Worm (Caenorhabditis elegans) whole organism, L1 larva: Measurements from ENCODE around the gene C54D10.3.

ENCODE experiments used
- F16B12.6 ChIP-seq: fragments of 150-350 bp; optimal IDR thresholded peaks from 2 replicates; lab custom pipeline; 2014; ENCODE audit warnings: missing biosample characterization, missing genetic modification characterization
- aha-1 ChIP-seq: fragments of 150-350 bp; optimal IDR thresholded peaks from 2 replicates; lab custom pipeline; 2014; ENCODE audit warnings: missing biosample characterization, missing genetic modification characterization
- aly-2 ChIP-seq: fragments of 150-350 bp; optimal IDR thresholded peaks from 2 replicates; lab custom pipeline; 2014; ENCODE audit warnings: missing biosample characterization, missing genetic modification characterization
- blmp-1 ChIP-seq: fragments of 150-350 bp; optimal IDR thresholded peaks from 2 replicates; lab custom pipeline; 2014; ENCODE audit warnings: missing biosample characterization, missing genetic modification characterization
- ceh-63 ChIP-seq: fragments of 200-800 bp; sonication (Bioruptor generic); optimal IDR thresholded peaks from 2 replicates; lab custom pipeline; 2018; ENCODE audit warnings: mild to moderate bottlenecking, missing genetic modification characterization, missing compliant biosample characterization
- ceh-88 ChIP-seq: fragments of 200-800 bp; sonication (Bioruptor generic); IDR thresholded peaks from 2 replicates; pipeline ENCODE4 v1.3.6; 2022; ENCODE audit warnings: missing genetic modification characterization, missing compliant biosample characterization
- ces-1 ChIP-seq: fragments of 150-350 bp; optimal IDR thresholded peaks from 2 replicates; lab custom pipeline; 2014; ENCODE audit warnings: missing biosample characterization, missing genetic modification reagents, missing genetic modification characterization
- dsc-1 ChIP-seq: sonication (generic microtip); optimal IDR thresholded peaks from 2 replicates; lab custom pipeline; 2016; ENCODE audit warnings: mild to moderate bottlenecking, missing genetic modification characterization, missing compliant biosample characterization
- efl-1 ChIP-seq, 4 experiments: fragments of 150-350 bp; optimal IDR thresholded peaks in 3 of 4; peaks in 1 of 4; 1 replicate in 1 of 4; 2 replicates in 3 of 4; lab custom pipeline; 2014; ENCODE audit warnings: missing biosample characterization in 2 of 4, missing genetic modification characterization in 2 of 4, missing genetic modification reagents in 2 of 4
- egl-27 ChIP-seq, 2 experiments: fragments of 150-350 bp in 1 of 2; sonication (generic microtip); optimal IDR thresholded peaks; 3 replicates each; lab custom pipeline; 2017 to 2018; ENCODE audit warnings: missing biosample characterization in 2 of 2, missing genetic modification characterization in 2 of 2, missing genetic modification reagents in 2 of 2
- elt-3 ChIP-seq, 6 experiments: fragments of 150-350 bp in 1 of 6; sonication (generic microtip); optimal IDR thresholded peaks; 2 replicates each; lab custom pipeline; 2017 to 2018; ENCODE audit warnings: missing biosample characterization in 6 of 6, missing genetic modification characterization in 6 of 6, inconsistent platforms in 1 of 6
- fkh-10 ChIP-seq: sonication (generic microtip); optimal IDR thresholded peaks from 2 replicates; lab custom pipeline; 2017; ENCODE audit warnings: missing biosample characterization, missing genetic modification reagents, missing genetic modification characterization
- fkh-4 ChIP-seq: sonication (generic microtip); optimal IDR thresholded peaks from 2 replicates; lab custom pipeline; 2016; ENCODE audit warnings: missing compliant biosample characterization, missing genetic modification characterization, borderline replicate concordance
- fkh-8 ChIP-seq: sonication (generic microtip); optimal IDR thresholded peaks from 2 replicates; lab custom pipeline; 2016; ENCODE audit warnings: mild to moderate bottlenecking, missing genetic modification characterization, missing compliant biosample characterization
- fos-1 ChIP-seq: fragments of 150-350 bp; optimal IDR thresholded peaks from 2 replicates; lab custom pipeline; 2014; ENCODE audit warnings: missing biosample characterization, missing genetic modification characterization
- grh-1 ChIP-seq: fragments of 200-800 bp; sonication (Bioruptor generic); IDR thresholded peaks from 2 replicates; pipeline ENCODE4 v1.3.6; 2022; ENCODE audit warnings: missing genetic modification reagents, missing genetic modification characterization, missing compliant biosample characterization
- hlh-17 ChIP-seq: fragments of 200-800 bp; sonication (Bioruptor generic); optimal IDR thresholded peaks from 2 replicates; lab custom pipeline; 2018; ENCODE audit warnings: missing genetic modification characterization, mild to moderate bottlenecking, missing compliant biosample characterization, moderate library complexity, borderline replicate concordance
- irx-1 ChIP-seq: sonication (generic microtip); optimal IDR thresholded peaks from 2 replicates; lab custom pipeline; 2016; ENCODE audit warnings: missing genetic modification characterization, missing compliant biosample characterization
- lin-14 ChIP-seq: fragments of 200-800 bp; sonication (Bioruptor generic); optimal IDR thresholded peaks from 2 replicates; lab custom pipeline; 2018; ENCODE audit warnings: mild to moderate bottlenecking, missing genetic modification characterization, moderate library complexity, missing compliant biosample characterization
- lin-15B ChIP-seq: fragments of 150-350 bp; sonication (generic microtip); optimal IDR thresholded peaks from 3 replicates; lab custom pipeline; 2014; ENCODE audit warnings: missing biosample characterization, missing genetic modification characterization
- lin-35 ChIP-seq, 2 experiments: fragments of 150-350 bp; optimal IDR thresholded peaks; 2 replicates each; lab custom pipeline; 2014; ENCODE audit warnings: missing biosample characterization in 2 of 2, missing genetic modification characterization in 2 of 2, missing genetic modification reagents in 2 of 2
- lin-39 ChIP-seq: fragments of 150-350 bp; optimal IDR thresholded peaks from 2 replicates; lab custom pipeline; 2014; ENCODE audit warnings: missing biosample characterization, missing genetic modification reagents, missing genetic modification characterization
- lir-3 ChIP-seq: sonication (generic microtip); optimal IDR thresholded peaks from 2 replicates; lab custom pipeline; 2016; ENCODE audit warnings: mild to moderate bottlenecking, missing genetic modification characterization, moderate library complexity, missing compliant biosample characterization; ENCODE audit not compliant: poor library complexity
- mab-9 ChIP-seq: fragments of 200-800 bp; sonication (Bioruptor generic); IDR thresholded peaks from 2 replicates; pipeline ENCODE4 v1.3.6; 2022; ENCODE audit warnings: missing genetic modification reagents, missing genetic modification characterization, missing compliant biosample characterization
- mdl-1 ChIP-seq, 2 experiments: fragments of 150-350 bp; optimal IDR thresholded peaks; 2 replicates each; lab custom pipeline; 2014 to 2017; ENCODE audit warnings: missing biosample characterization in 2 of 2, missing genetic modification characterization in 2 of 2, inconsistent platforms in 1 of 2
- mep-1 ChIP-seq: fragments of 150-350 bp; optimal IDR thresholded peaks from 2 replicates; lab custom pipeline; 2014; ENCODE audit warnings: missing biosample characterization, missing genetic modification characterization
- nhr-19 ChIP-seq: fragments of 200-800 bp; sonication (Bioruptor generic); conservative IDR thresholded peaks from 2 replicates; pipeline ENCODE4 v1.3.6; 2022; ENCODE audit warnings: missing genetic modification characterization, missing compliant biosample characterization
- nhr-20 ChIP-seq: sonication (generic microtip); optimal IDR thresholded peaks from 2 replicates; lab custom pipeline; 2016; ENCODE audit warnings: mild to moderate bottlenecking, missing genetic modification characterization, missing compliant biosample characterization
- nhr-28 ChIP-seq: fragments of 150-350 bp; optimal IDR thresholded peaks from 2 replicates; lab custom pipeline; 2014; ENCODE audit warnings: missing biosample characterization, missing genetic modification characterization
- nhr-71 ChIP-seq: sonication (generic microtip); optimal IDR thresholded peaks from 2 replicates; lab custom pipeline; 2016; ENCODE audit warnings: mild to moderate bottlenecking, missing genetic modification characterization, moderate library complexity, missing compliant biosample characterization
- nhr-77 ChIP-seq: fragments of 150-350 bp; optimal IDR thresholded peaks from 2 replicates; lab custom pipeline; 2014; ENCODE audit warnings: missing biosample characterization, missing genetic modification characterization
- nhr-84 ChIP-seq: sonication (generic microtip); optimal IDR thresholded peaks from 2 replicates; lab custom pipeline; 2017; ENCODE audit warnings: missing biosample characterization, missing genetic modification characterization
- nhr-85 ChIP-seq: sonication (generic microtip); peaks from one replicate; lab custom pipeline; 2016; ENCODE audit warnings: missing genetic modification characterization, inconsistent platforms, missing compliant biosample characterization
- nhr-90 ChIP-seq: sonication (generic microtip); optimal IDR thresholded peaks from 2 replicates; lab custom pipeline; 2016; ENCODE audit warnings: mild to moderate bottlenecking, missing genetic modification characterization, missing compliant biosample characterization; ENCODE audit not compliant: poor library complexity
- rnt-1 ChIP-seq: sonication (generic microtip); optimal IDR thresholded peaks from 2 replicates; lab custom pipeline; 2016; ENCODE audit warnings: mild to moderate bottlenecking, missing genetic modification characterization, moderate library complexity, missing compliant biosample characterization
- snu-23 ChIP-seq: sonication (generic microtip); optimal IDR thresholded peaks from 2 replicates; lab custom pipeline; 2016; ENCODE audit warnings: missing genetic modification characterization, missing compliant biosample characterization
- sptf-1 ChIP-seq: fragments of 150-350 bp; optimal IDR thresholded peaks from 2 replicates; lab custom pipeline; 2014; ENCODE audit warnings: missing biosample characterization, missing genetic modification characterization
- swsn-7 ChIP-seq: sonication (generic microtip); optimal IDR thresholded peaks from 2 replicates; lab custom pipeline; 2016; ENCODE audit warnings: missing genetic modification characterization, missing compliant biosample characterization
- tbx-2 ChIP-seq: sonication (generic microtip); optimal IDR thresholded peaks from 2 replicates; lab custom pipeline; 2016; ENCODE audit warnings: missing genetic modification characterization, missing compliant biosample characterization
- xbp-1 ChIP-seq: sonication (generic microtip); optimal IDR thresholded peaks from 2 replicates; lab custom pipeline; 2016; ENCODE audit warnings: missing genetic modification characterization, missing compliant biosample characterization
- zag-1 ChIP-seq: fragments of 150-350 bp; optimal IDR thresholded peaks from 2 replicates; lab custom pipeline; 2014; ENCODE audit warnings: missing biosample characterization, missing genetic modification characterization
- zip-4 ChIP-seq: fragments of 200-800 bp; sonication (Bioruptor generic); optimal IDR thresholded peaks from 2 replicates; lab custom pipeline; 2018; ENCODE audit warnings: mild to moderate bottlenecking, missing genetic modification characterization, moderate library complexity, missing compliant biosample characterization
- ztf-11 ChIP-seq, 2 experiments: sonication (generic microtip); optimal IDR thresholded peaks; 2 replicates each; lab custom pipeline; 2016 to 2017; ENCODE audit warnings: missing genetic modification characterization in 2 of 2, missing biosample characterization in 1 of 2, missing compliant biosample characterization in 1 of 2

The C54D10.3 gene

ce11 chrV:12410416-12411001, 7.9 kb upstream of the C54D10.3 start, which contains the start of gene hrg-2:
Gene hrg-2 (minus strand): TSS chrV:12410513.
- TF ChIP-seq mdl-1 (tag; optimal IDR thresholded peaks at IDR 0.05; lab: Kevin White, UChicago): no peak
- no peak for TF ChIP-seq ceh-88 (GFP tag; lab: Robert Waterston, UW)
- peak; percentile 57 for TF ChIP-seq nhr-71 (tag; lab: Kevin White, UChicago)
- no peak for TF ChIP-seq ceh-63 (GFP tag; lab: Kevin White, UChicago)
- peak; percentile 26 for TF ChIP-seq lin-14 (GFP tag; lab: Kevin White, UChicago)
- no peak for TF ChIP-seq xbp-1 (tag; lab: Kevin White, UChicago)
- TF ChIP-seq grh-1 (GFP tag; lab: Robert Waterston, UW): no peak
- TF ChIP-seq F16B12.6 (tag; lab: Kevin White, UChicago): no peak
- no peak for TF ChIP-seq lin-15B
- peak; percentile 6 for TF ChIP-seq tbx-2
- peak; percentile 34 for TF ChIP-seq nhr-90
- TF ChIP-seq nhr-85 (tag; lab: Kevin White, UChicago): peak; percentile 69
- TF ChIP-seq fos-1 (tag; lab: Kevin White, UChicago): no peak
- no peak for TF ChIP-seq lir-3
- peak; percentile 17 for TF ChIP-seq snu-23
- no peak for TF ChIP-seq egl-27 (tag; optimal IDR thresholded peaks at IDR 0.05; lab: Kevin White, UChicago)
- TF ChIP-seq nhr-20: peak; percentile 61

- TF ChIP-seq elt-3 (tag; optimal IDR thresholded peaks at IDR 0.05; lab: Kevin White, UChicago): peak in 3 of 6 experiments; percentile 7 to 80 (median 67)
- TF ChIP-seq swsn-7 (tag; lab: Kevin White, UChicago): no peak
- TF ChIP-seq aly-2 (tag; lab: Kevin White, UChicago): no peak
- TF ChIP-seq nhr-19 (GFP tag; lab: Robert Waterston, UW): no peak
- peak; percentile 41 for TF ChIP-seq lin-14 (GFP tag; lab: Kevin White, UChicago)
- peak; percentile 0 for TF ChIP-seq nhr-20
- TF ChIP-seq nhr-85 (tag; lab: Kevin White, UChicago): peak; percentile 86
Measured at ce11 chrV:12411909-12412308, 6.5 kb upstream of the C54D10.3 start, which contains the start of gene cdr-7. Gene cdr-7 (minus strand): TSS chrV:12412113.

ce11 chrV:12412321-12412720, 6.1 kb upstream of the C54D10.3 start:
- TF ChIP-seq rnt-1 (no peak), dsc-1 (tag; lab: Kevin White, UChicago) (no peak), efl-1 (optimal IDR thresholded peaks at IDR 0.05; lab: Kevin White, UChicago) (no peak), efl-1 (GFP tag; optimal IDR thresholded peaks at IDR 0.05 in 1 of 2; lab: Kevin White, UChicago) (peak in 1 of 2 experiments; percentile 87)

ce11 chrV:12413651-12414114, 4.7 kb upstream of the C54D10.3 start, which contains the start of gene cdr-6:
Gene cdr-6 (minus strand): TSS chrV:12413701.
- TF ChIP-seq zip-4: no peak
- TF ChIP-seq nhr-71 (tag; lab: Kevin White, UChicago): peak; percentile 36
- TF ChIP-seq sptf-1 (tag; lab: Kevin White, UChicago): no peak
- no peak for TF ChIP-seq irx-1 (tag; lab: Kevin White, UChicago)
- peak in 1 of 2 experiments; percentile 13 for TF ChIP-seq efl-1 (optimal IDR thresholded peaks at IDR 0.05; lab: Kevin White, UChicago)
- TF ChIP-seq efl-1 (GFP tag; optimal IDR thresholded peaks at IDR 0.05 in 1 of 2; lab: Kevin White, UChicago): no peak
- TF ChIP-seq lin-35 (GFP tag; optimal IDR thresholded peaks at IDR 0.05; lab: Kevin White, UChicago): peak in 1 of 2 experiments; percentile 6
- peak; percentile 72 for TF ChIP-seq nhr-20
- TF ChIP-seq F16B12.6 (tag; lab: Kevin White, UChicago): no peak
- TF ChIP-seq hlh-17 (GFP tag; lab: Kevin White, UChicago): no peak
- no peak for TF ChIP-seq nhr-85 (tag; lab: Kevin White, UChicago)
- no peak for TF ChIP-seq fkh-8
- no peak for TF ChIP-seq egl-27 (tag; optimal IDR thresholded peaks at IDR 0.05; lab: Kevin White, UChicago)
- peak; percentile 13 for TF ChIP-seq nhr-28 (tag; lab: Kevin White, UChicago)
- no peak for TF ChIP-seq lin-39
- TF ChIP-seq nhr-77 (tag; lab: Kevin White, UChicago): no peak
- peak; percentile 5 for TF ChIP-seq mep-1
- TF ChIP-seq ztf-11 (tag; optimal IDR thresholded peaks at IDR 0.05; lab: Kevin White, UChicago): no peak
- TF ChIP-seq lin-15B: no peak
- no peak for TF ChIP-seq mab-9
- no peak for TF ChIP-seq aha-1 (tag; lab: Kevin White, UChicago)
- no peak for TF ChIP-seq fkh-4
- TF ChIP-seq ces-1 (GFP tag; lab: Kevin White, UChicago): no peak
- TF ChIP-seq nhr-84: no peak
- no peak for TF ChIP-seq zag-1 (tag; lab: Kevin White, UChicago)
- TF ChIP-seq blmp-1 (tag; lab: Kevin White, UChicago): no peak
- no peak for TF ChIP-seq swsn-7 (tag; lab: Kevin White, UChicago)
- TF ChIP-seq fkh-10 (GFP tag; lab: Kevin White, UChicago): no peak
- no peak for TF ChIP-seq nhr-90
- no peak for TF ChIP-seq ceh-63 (GFP tag; lab: Kevin White, UChicago)
